Fruit fly (Drosophila melanogaster) whole organism, embryonic: Measurements from ENCODE around the gene CG11951.
A peak's percentile ranks its signal among the peaks of the same experiment; 100 is the strongest.

ENCODE experiments used
- Abd-B ChIP-seq: fragments of 200-800 bp; sonication (Bioruptor generic); optimal IDR thresholded peaks from 2 replicates; lab custom pipeline; 2018; ENCODE audit warnings: missing biosample characterization, mild to moderate bottlenecking, missing genetic modification characterization, moderate library complexity
- Bgb ChIP-seq: fragments of 200-800 bp; sonication (Bioruptor generic); IDR thresholded peaks from 2 replicates; pipeline ENCODE4 v1.3.6; 2022; ENCODE audit warnings: missing biosample characterization, missing genetic modification characterization; ENCODE audit not compliant: partially characterized antibody
- CG10543 ChIP-seq: fragments of 200-800 bp; sonication (Bioruptor generic); optimal IDR thresholded peaks from 3 replicates; lab custom pipeline; 2017; ENCODE audit warnings: missing biosample characterization, mild to moderate bottlenecking, missing genetic modification characterization, moderate library complexity
- CG10565 ChIP-seq: fragments of 200-800 bp; sonication (Bioruptor generic); optimal IDR thresholded peaks from 3 replicates; lab custom pipeline; 2016; ENCODE audit warnings: missing biosample characterization, mild to moderate bottlenecking, missing genetic modification characterization
- CG12299 ChIP-seq: fragments of 200-800 bp; sonication (Bioruptor generic); optimal IDR thresholded peaks from 2 replicates; lab custom pipeline; 2018; ENCODE audit warnings: missing biosample characterization, mild to moderate bottlenecking, missing genetic modification characterization
- CG12659 ChIP-seq: fragments of 200-800 bp; sonication (Bioruptor generic); optimal IDR thresholded peaks from 3 replicates; lab custom pipeline; 2017; ENCODE audit warnings: mild to moderate bottlenecking, missing biosample characterization, missing genetic modification reagents, missing genetic modification characterization
- CG14965 ChIP-seq: fragments of 200-800 bp; sonication (Bioruptor generic); optimal IDR thresholded peaks from 2 replicates; lab custom pipeline; 2016; ENCODE audit warnings: missing biosample characterization, missing genetic modification characterization, borderline replicate concordance
- CG15269 ChIP-seq: fragments of 200-800 bp; sonication (Bioruptor generic); optimal IDR thresholded peaks from 2 replicates; lab custom pipeline; 2018; ENCODE audit warnings: missing biosample characterization, mild to moderate bottlenecking, missing genetic modification characterization, moderate library complexity
- CG15601 ChIP-seq: fragments of 200-800 bp; sonication (Bioruptor generic); optimal IDR thresholded peaks from 3 replicates; lab custom pipeline; 2019; ENCODE audit warnings: missing biosample characterization, mild to moderate bottlenecking, missing genetic modification characterization, moderate library complexity
- CG15696 ChIP-seq: fragments of 200-800 bp; sonication (Bioruptor generic); optimal IDR thresholded peaks from 2 replicates; lab custom pipeline; 2019; ENCODE audit warnings: missing biosample characterization, mild to moderate bottlenecking, missing genetic modification characterization, moderate library complexity
- CG2889 ChIP-seq: fragments of 200-800 bp; sonication (Bioruptor generic); IDR thresholded peaks from 3 replicates; pipeline ENCODE4 v1.3.6; 2022; ENCODE audit warnings: missing biosample characterization, missing genetic modification characterization
- CG31365 ChIP-seq: fragments of 200-800 bp; sonication (Bioruptor generic); optimal IDR thresholded peaks from 2 replicates; lab custom pipeline; 2018; ENCODE audit warnings: missing biosample characterization, mild to moderate bottlenecking, missing genetic modification characterization
- CG3163 ChIP-seq: fragments of 200-800 bp; sonication (Bioruptor generic); optimal IDR thresholded peaks from 3 replicates; lab custom pipeline; 2016; ENCODE audit warnings: missing biosample characterization, missing genetic modification characterization
- CG3281 ChIP-seq: fragments of 200-800 bp; sonication (Bioruptor generic); optimal IDR thresholded peaks from 3 replicates; lab custom pipeline; 2017; ENCODE audit warnings: missing biosample characterization, mild to moderate bottlenecking, missing genetic modification characterization
- CG33557 ChIP-seq: fragments of 200-800 bp; sonication (Bioruptor generic); optimal IDR thresholded peaks from 2 replicates; lab custom pipeline; 2019; ENCODE audit warnings: missing biosample characterization, mild to moderate bottlenecking, missing genetic modification characterization, moderate library complexity
- CG34224 ChIP-seq: fragments of 200-800 bp; sonication (Bioruptor generic); IDR thresholded peaks from 3 replicates; pipeline ENCODE4 v1.3.6; 2022; ENCODE audit warnings: missing biosample characterization, missing genetic modification characterization; ENCODE audit not compliant: partially characterized antibody
- CG6813 ChIP-seq: fragments of 200-800 bp; sonication (Bioruptor generic); optimal IDR thresholded peaks from 2 replicates; lab custom pipeline; 2017; ENCODE audit warnings: missing biosample characterization, missing genetic modification characterization, mild to moderate bottlenecking, moderate library complexity, missing genetic modification reagents
- CG7271 ChIP-seq: fragments of 200-800 bp; sonication (Bioruptor generic); optimal IDR thresholded peaks from 2 replicates; lab custom pipeline; 2018; ENCODE audit warnings: missing biosample characterization, mild to moderate bottlenecking, missing genetic modification characterization, moderate library complexity
- CG7745 ChIP-seq: fragments of 200-800 bp; sonication (Bioruptor generic); optimal IDR thresholded peaks from 2 replicates; lab custom pipeline; 2018; ENCODE audit warnings: missing biosample characterization, mild to moderate bottlenecking, missing genetic modification characterization, moderate library complexity
- D19A ChIP-seq: fragments of 200-800 bp; optimal IDR thresholded peaks from 3 replicates; lab custom pipeline; 2019; ENCODE audit warnings: missing biosample characterization, mild to moderate bottlenecking, missing genetic modification characterization, moderate library complexity
- Dfd ChIP-seq, 2 experiments: fragments of >200 bp; optimal IDR thresholded peaks; 2 replicates each; lab custom pipeline; 2017; ENCODE audit warnings: missing biosample characterization in 2 of 2, missing genetic modification characterization in 2 of 2
- E2f2 ChIP-seq: fragments of 200-800 bp; sonication (Bioruptor generic); IDR thresholded peaks from 2 replicates; pipeline ENCODE4 v1.3.6; 2022; ENCODE audit warnings: missing biosample characterization, missing genetic modification characterization
- Ets65A ChIP-seq: fragments of 200-800 bp; sonication (Bioruptor generic); peaks from one replicate; lab custom pipeline; 2016; ENCODE audit warnings: missing biosample characterization, missing genetic modification characterization
- Fer2 ChIP-seq: fragments of 200-800 bp; sonication (Bioruptor generic); optimal IDR thresholded peaks from 2 replicates; lab custom pipeline; 2018; ENCODE audit warnings: missing biosample characterization, mild to moderate bottlenecking, missing genetic modification characterization, moderate library complexity
- H15 ChIP-seq: fragments of 200-800 bp; sonication (Bioruptor generic); IDR thresholded peaks from 3 replicates; pipeline ENCODE4 v1.3.6; 2022; ENCODE audit warnings: missing biosample characterization, missing genetic modification characterization
- HLH4C ChIP-seq: fragments of 200-800 bp; sonication (Bioruptor generic); IDR thresholded peaks from 3 replicates; pipeline ENCODE4 v1.3.6; 2022; ENCODE audit warnings: missing biosample characterization, missing genetic modification characterization; ENCODE audit not compliant: partially characterized antibody
- HmgD ChIP-seq: fragments of 200-800 bp; sonication (Bioruptor generic); optimal IDR thresholded peaks from 3 replicates; lab custom pipeline; 2016; ENCODE audit warnings: missing biosample characterization, missing genetic modification characterization
- Hmx ChIP-seq: fragments of 200-800 bp; sonication (Bioruptor generic); optimal IDR thresholded peaks from 2 replicates; lab custom pipeline; 2016; ENCODE audit warnings: missing biosample characterization, missing genetic modification characterization
- Jarid2 ChIP-seq: fragments of 200-800 bp; sonication (Bioruptor generic); optimal IDR thresholded peaks from 3 replicates; lab custom pipeline; 2017; ENCODE audit warnings: mild to moderate bottlenecking, missing biosample characterization, missing genetic modification reagents, missing genetic modification characterization
- Rx ChIP-seq: fragments of 200-800 bp; sonication (Bioruptor generic); IDR thresholded peaks from 2 replicates; pipeline ENCODE4 v1.3.6; 2022; ENCODE audit warnings: missing biosample characterization, missing genetic modification characterization
- cwo ChIP-seq: fragments of 200-800 bp; sonication (Bioruptor generic); optimal IDR thresholded peaks from 3 replicates; lab custom pipeline; 2017; ENCODE audit warnings: missing biosample characterization, missing genetic modification characterization, mild to moderate bottlenecking, moderate library complexity, missing genetic modification reagents
- dati ChIP-seq: fragments of 200-800 bp; sonication (Bioruptor generic); IDR thresholded peaks from 2 replicates; pipeline ENCODE4 v1.3.6; 2022; ENCODE audit warnings: missing biosample characterization, missing genetic modification characterization
- emc ChIP-seq: fragments of 200-800 bp; sonication (Bioruptor generic); optimal IDR thresholded peaks from 2 replicates; lab custom pipeline; 2016; ENCODE audit warnings: missing biosample characterization, missing genetic modification characterization
- en ChIP-seq: fragments of 200-800 bp; sonication (Bioruptor generic); optimal IDR thresholded peaks from 2 replicates; lab custom pipeline; 2016; ENCODE audit warnings: missing biosample characterization, missing genetic modification characterization
- eyg ChIP-seq: fragments of 200-800 bp; sonication (Bioruptor generic); optimal IDR thresholded peaks from 3 replicates; lab custom pipeline; 2016; ENCODE audit warnings: missing biosample characterization, missing genetic modification characterization
- hkb ChIP-seq, 2 experiments: fragments of 200-800 bp in 1 of 2; fragments of >200 bp in 1 of 2; sonication (Bioruptor generic) in 1 of 2; IDR thresholded peaks in 1 of 2; optimal IDR thresholded peaks in 1 of 2; 2 replicates each; pipeline versions ENCODE4 v1.3.6 to Lab custom; 2017 to 2022; ENCODE audit warnings: missing biosample characterization in 1 of 2, missing genetic modification characterization in 1 of 2
- pros ChIP-seq: fragments of 200-800 bp; sonication (Bioruptor generic); optimal IDR thresholded peaks from 3 replicates; lab custom pipeline; 2019; ENCODE audit warnings: missing biosample characterization, mild to moderate bottlenecking, missing genetic modification characterization, moderate library complexity
- tap ChIP-seq: fragments of 200-800 bp; optimal IDR thresholded peaks from 3 replicates; lab custom pipeline; 2019; ENCODE audit warnings: missing biosample characterization, mild to moderate bottlenecking, missing genetic modification characterization, moderate library complexity
- vfl ChIP-seq: fragments of 200-800 bp; sonication (Bioruptor generic); optimal IDR thresholded peaks from 2 replicates; lab custom pipeline; 2016; ENCODE audit warnings: missing biosample characterization, missing genetic modification characterization
- zfh2 ChIP-seq: fragments of 200-800 bp; sonication (Bioruptor generic); optimal IDR thresholded peaks from 2 replicates; lab custom pipeline; 2016; ENCODE audit warnings: missing biosample characterization, missing genetic modification characterization

Gene CG11951

DNA sequence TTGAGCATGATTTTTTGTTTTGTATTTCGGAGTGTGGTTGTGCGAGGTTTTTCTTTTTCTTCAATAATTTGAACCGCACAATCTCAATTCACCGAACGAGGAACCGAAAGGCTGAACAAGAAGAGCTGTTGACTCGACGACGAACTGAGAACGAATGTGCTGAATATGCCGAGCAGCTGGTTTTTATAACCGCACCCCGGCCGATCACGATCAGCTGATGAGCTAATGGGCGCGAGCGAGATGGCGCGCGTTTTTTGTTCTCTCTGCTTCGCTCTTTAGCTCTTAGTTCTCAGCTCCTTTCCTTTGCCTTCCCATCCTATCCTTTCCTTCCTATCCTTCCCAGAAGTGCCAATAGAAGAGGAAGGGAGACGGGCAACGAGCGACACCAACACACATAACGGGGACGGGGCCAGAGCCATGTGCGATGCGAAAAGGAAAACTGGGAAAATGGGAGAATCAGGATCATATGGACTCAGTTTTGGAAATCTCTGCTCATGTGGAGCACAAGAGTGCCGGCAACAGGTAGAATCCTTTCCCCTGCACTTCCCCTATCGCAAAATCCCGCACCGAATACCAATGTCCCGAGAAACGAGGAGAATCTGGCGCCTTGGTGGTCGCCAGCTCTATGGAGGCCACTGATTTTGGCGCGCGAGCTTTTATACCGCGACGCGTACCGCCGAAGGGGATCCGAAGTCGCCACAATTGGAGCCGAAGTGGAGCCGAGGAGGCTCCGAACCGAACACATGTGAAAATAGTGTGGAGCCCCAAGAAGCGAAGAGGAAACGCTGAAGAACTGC is 16.8 kb upstream of the CG11951 start, which contains the start of gene stg (continued):
- TF ChIP-seq dati (GFP tag; lab: Robert Waterston, UW) = no peak
- peak; percentile 37 for TF ChIP-seq D19A (tag; lab: Kevin White, UChicago)
- no peak for TF ChIP-seq HLH4C
- no peak for TF ChIP-seq en (GFP tag; lab: Kevin White, UChicago)
- no peak for TF ChIP-seq CG15269 (tag; lab: Kevin White, UChicago)
- TF ChIP-seq Rx = no peak
- TF ChIP-seq cwo (GFP tag; lab: Kevin White, UChicago) = no peak
- TF ChIP-seq CG34224 (GFP tag; lab: Robert Waterston, UW) = no peak
- peak; percentile 2 for TF ChIP-seq hkb (optimal IDR thresholded peaks at IDR 0.05; lab: Kevin White, UChicago)
- no peak for TF ChIP-seq hkb (GFP tag; IDR thresholded peaks at IDR 0.05; lab: Robert Waterston, UW)
- TF ChIP-seq Fer2 = no peak
- TF ChIP-seq CG10565 (GFP tag; lab: Kevin White, UChicago) = no peak
- no peak for TF ChIP-seq E2f2 (GFP tag; lab: Robert Waterston, UW)
- TF ChIP-seq pros (GFP tag; lab: Kevin White, UChicago) = peak; percentile 85
- TF ChIP-seq emc (GFP tag; lab: Kevin White, UChicago) = no peak
- no peak for TF ChIP-seq eyg (GFP tag; lab: Kevin White, UChicago)
- no peak for TF ChIP-seq CG15696 (tag; lab: Kevin White, UChicago)
- TF ChIP-seq vfl = no peak
- peak; percentile 26 for TF ChIP-seq CG33557
- TF ChIP-seq Dfd (GFP tag; optimal IDR thresholded peaks at IDR 0.05; lab: Kevin White, UChicago) = no peak
- TF ChIP-seq zfh2 (GFP tag; lab: Kevin White, UChicago) = no peak
- TF ChIP-seq Hmx (GFP tag; lab: Kevin White, UChicago) = no peak
- no peak for TF ChIP-seq CG12299 (tag; lab: Kevin White, UChicago)
- TF ChIP-seq Abd-B (GFP tag; lab: Kevin White, UChicago) = no peak
- no peak for TF ChIP-seq CG7745 (tag; lab: Kevin White, UChicago)
- no peak for TF ChIP-seq CG15601 (tag; lab: Kevin White, UChicago)
- TF ChIP-seq CG12659 (GFP tag; lab: Kevin White, UChicago) = no peak
- TF ChIP-seq tap (tag; lab: Kevin White, UChicago) = no peak
- TF ChIP-seq Ets65A (GFP tag; lab: Kevin White, UChicago) = no peak
- TF ChIP-seq H15 (GFP tag; lab: Robert Waterston, UW) = no peak
- TF ChIP-seq CG31365 (tag; lab: Kevin White, UChicago) = no peak
- TF ChIP-seq CG10543 (GFP tag; lab: Kevin White, UChicago) = no peak
- no peak for TF ChIP-seq CG14965 (GFP tag; lab: Kevin White, UChicago)
- TF ChIP-seq CG7271 = peak; percentile 16
- peak; percentile 46; the same call in 1 of the 2 replicates for TF ChIP-seq Bgb
- no peak for TF ChIP-seq CG2889 (GFP tag; lab: Robert Waterston, UW)
- peak; percentile 65 for TF ChIP-seq Jarid2 (GFP tag; lab: Kevin White, UChicago)
- no peak for TF ChIP-seq CG3281
- TF ChIP-seq CG6813 (GFP tag; lab: Kevin White, UChicago) = no peak
- peak; percentile 50 for TF ChIP-seq CG3163 (GFP tag; lab: Kevin White, UChicago)
- TF ChIP-seq HmgD (GFP tag; lab: Kevin White, UChicago) = peak; percentile 11
- TF ChIP-seq, all 482 proteins: peak for 79
